Worm (Caenorhabditis elegans) whole organism, midembryonic: ENCODE measurements around the gene W07G1.7.

ENCODE experiments used
- T22C8.4 ChIP-seq: fragments of 200-800 bp; sonication (Bioruptor generic); IDR thresholded peaks from 2 replicates; pipeline ENCODE4 v1.3.6; 2022; ENCODE audit warnings: missing genetic modification characterization, missing compliant biosample characterization
- cog-1 ChIP-seq: sonication (generic microtip); optimal IDR thresholded peaks from 2 replicates; lab custom pipeline; 2016; ENCODE audit warnings: missing genetic modification characterization, missing compliant biosample characterization
- flt-1 ChIP-seq: fragments of 200-800 bp; sonication (Bioruptor generic); IDR thresholded peaks from 2 replicates; pipeline ENCODE4 v1.3.6; 2022; ENCODE audit warnings: missing genetic modification characterization, missing compliant biosample characterization
- klf-2 ChIP-seq: fragments of 200-800 bp; sonication (Bioruptor generic); conservative IDR thresholded peaks from 2 replicates; pipeline ENCODE4 v1.3.6; 2022; ENCODE audit warnings: missing genetic modification reagents, missing genetic modification characterization, missing compliant biosample characterization
- med-1 ChIP-seq: sonication (generic microtip); optimal IDR thresholded peaks from 2 replicates; lab custom pipeline; 2017; ENCODE audit warnings: missing genetic modification characterization, mild to moderate bottlenecking, missing compliant biosample characterization, antibody characterized with exemption, missing genetic modification reagents; ENCODE audit not compliant: insufficient read depth
- ref-1 ChIP-seq: fragments of 200-800 bp; sonication (Bioruptor generic); conservative IDR thresholded peaks from 2 replicates; pipeline ENCODE4 v1.3.6; 2022; ENCODE audit warnings: missing genetic modification reagents, missing genetic modification characterization, missing compliant biosample characterization
- tab-1 ChIP-seq: fragments of 200-800 bp; sonication (Bioruptor generic); IDR thresholded peaks from 2 replicates; pipeline ENCODE4 v1.3.6; 2022; ENCODE audit warnings: missing genetic modification characterization, missing compliant biosample characterization
- ztf-23 ChIP-seq: fragments of 200-800 bp; sonication (Bioruptor generic); IDR thresholded peaks from 2 replicates; pipeline ENCODE4 v1.3.6; 2022; ENCODE audit warnings: missing genetic modification reagents, missing genetic modification characterization, missing compliant biosample characterization
- ztf-29 ChIP-seq: fragments of 200-800 bp; sonication (Bioruptor generic); IDR thresholded peaks from 2 replicates; pipeline ENCODE4 v1.3.6; 2022; ENCODE audit warnings: missing genetic modification reagents, missing genetic modification characterization, missing compliant biosample characterization

Gene W07G1.7

ce11 chrII:13968979-13969378, 2.8 kb upstream of the W07G1.7 start, which contains the start of gene sre-43:
Gene sre-43, minus strand, starts transcription at chrII:13969079.
- no peak for TF ChIP-seq ztf-29 (GFP tag; lab: Robert Waterston, UW)
- TF ChIP-seq klf-2 = no peak
- no peak for TF ChIP-seq ztf-23 (GFP tag; lab: Robert Waterston, UW)
- TF ChIP-seq tab-1 (GFP tag; lab: Robert Waterston, UW) = no peak
- TF ChIP-seq T22C8.4 = no peak
- no peak for TF ChIP-seq med-1 (GFP tag; lab: Kevin White, UChicago)
- TF ChIP-seq ref-1 (GFP tag; lab: Robert Waterston, UW) = no peak
- TF ChIP-seq flt-1 (GFP tag; lab: Robert Waterston, UW) = no peak
- no peak for TF ChIP-seq cog-1 (tag; lab: Kevin White, UChicago)

ce11 chrII:13964325-13964724, 1.8 kb downstream of the W07G1.7 start:
- TF ChIP-seq ztf-29 (GFP tag; lab: Robert Waterston, UW) (no peak), klf-2 (no peak), tab-1 (GFP tag; lab: Robert Waterston, UW) (no peak), ztf-23 (GFP tag; lab: Robert Waterston, UW) (no peak), ref-1 (GFP tag; lab: Robert Waterston, UW) (no peak), cog-1 (tag; lab: Kevin White, UChicago) (no peak), T22C8.4 (no peak), med-1 (GFP tag; lab: Kevin White, UChicago) (no peak), flt-1 (GFP tag; lab: Robert Waterston, UW) (no peak)

- no peak for TF ChIP-seq klf-2
- no peak for TF ChIP-seq flt-1 (GFP tag; lab: Robert Waterston, UW)
- TF ChIP-seq tab-1 (GFP tag; lab: Robert Waterston, UW) = no peak
- no peak for TF ChIP-seq cog-1 (tag; lab: Kevin White, UChicago)
- TF ChIP-seq ref-1 (GFP tag; lab: Robert Waterston, UW) = no peak
- no peak for TF ChIP-seq T22C8.4
- no peak for TF ChIP-seq med-1 (GFP tag; lab: Kevin White, UChicago)
- TF ChIP-seq ztf-23 (GFP tag; lab: Robert Waterston, UW) = no peak
- no peak for TF ChIP-seq ztf-29 (GFP tag; lab: Robert Waterston, UW)
Measured at ce11 chrII:13962319-13962718, 3.8 kb downstream of the W07G1.7 start, which contains the start of gene rpi-1. Gene rpi-1, minus strand, starts transcription at chrII:13962419.

- TF ChIP-seq ref-1 (GFP tag; lab: Robert Waterston, UW) (no peak), med-1 (GFP tag; lab: Kevin White, UChicago) (no peak), flt-1 (GFP tag; lab: Robert Waterston, UW) (no peak), klf-2 (no peak), cog-1 (tag; lab: Kevin White, UChicago) (no peak), ztf-23 (GFP tag; lab: Robert Waterston, UW) (no peak), tab-1 (GFP tag; lab: Robert Waterston, UW) (no peak), T22C8.4 (no peak), ztf-29 (GFP tag; lab: Robert Waterston, UW) (no peak)
Measured at ce11 chrII:13961567-13961966, 4.6 kb downstream of the W07G1.7 start.

- TF ChIP-seq klf-2 (no peak), ztf-23 (GFP tag; lab: Robert Waterston, UW) (no peak), T22C8.4 (no peak), ztf-29 (GFP tag; lab: Robert Waterston, UW) (no peak), flt-1 (GFP tag; lab: Robert Waterston, UW) (no peak), cog-1 (tag; lab: Kevin White, UChicago) (no peak), tab-1 (GFP tag; lab: Robert Waterston, UW) (no peak), ref-1 (GFP tag; lab: Robert Waterston, UW) (no peak), med-1 (GFP tag; lab: Kevin White, UChicago) (no peak)
Measured at ce11 chrII:13958359-13958758, 7.8 kb downstream of the W07G1.7 start.

- TF ChIP-seq klf-2 (no peak), ztf-23 (GFP tag; lab: Robert Waterston, UW) (no peak)
Measured at ce11 chrII:13957437-13957836, 8.7 kb downstream of the W07G1.7 start, which contains the start of gene zip-3. Gene zip-3, minus strand, starts transcription at chrII:13957457.

- TF ChIP-seq med-1 (GFP tag; lab: Kevin White, UChicago) (no peak), tab-1 (GFP tag; lab: Robert Waterston, UW) (no peak), ztf-23 (GFP tag; lab: Robert Waterston, UW) (no peak), cog-1 (tag; lab: Kevin White, UChicago) (no peak), ztf-29 (GFP tag; lab: Robert Waterston, UW) (no peak), klf-2 (no peak), ref-1 (GFP tag; lab: Robert Waterston, UW) (no peak), flt-1 (GFP tag; lab: Robert Waterston, UW) (no peak), T22C8.4 (no peak)
Measured at ce11 chrII:13956529-13956928, 9.6 kb downstream of the W07G1.7 start.

- TF ChIP-seq med-1 (GFP tag; lab: Kevin White, UChicago) (no peak), klf-2 (no peak), flt-1 (GFP tag; lab: Robert Waterston, UW) (no peak), ztf-23 (GFP tag; lab: Robert Waterston, UW) (no peak), cog-1 (tag; lab: Kevin White, UChicago) (no peak), ref-1 (GFP tag; lab: Robert Waterston, UW) (no peak), ztf-29 (GFP tag; lab: Robert Waterston, UW) (no peak), T22C8.4 (no peak), tab-1 (GFP tag; lab: Robert Waterston, UW) (no peak)
Measured at ce11 chrII:13954979-13955378, 11.2 kb downstream of the W07G1.7 start.

- TF ChIP-seq klf-2 (no peak), tab-1 (GFP tag; lab: Robert Waterston, UW) (no peak), flt-1 (GFP tag; lab: Robert Waterston, UW) (no peak), ztf-23 (GFP tag; lab: Robert Waterston, UW) (no peak), ztf-29 (GFP tag; lab: Robert Waterston, UW) (no peak), cog-1 (tag; lab: Kevin White, UChicago) (no peak), ref-1 (GFP tag; lab: Robert Waterston, UW) (no peak), T22C8.4 (no peak), med-1 (GFP tag; lab: Kevin White, UChicago) (no peak)
Measured at ce11 chrII:13954077-13954476, 12.1 kb downstream of the W07G1.7 start.
